Worm (Caenorhabditis elegans): ENCODE data around the gene lap-2.
A peak's percentile ranks its signal among the peaks of the same experiment; 100 is the strongest.

lap-2 gene

ce11 chrV:13043195-13043762, at the start of gene lap-2 (continued):
- TF ChIP-seq ceh-32 (tag; optimal IDR thresholded peaks at IDR 0.05; ENCODE audit: poor library complexity) (no peak), spr-1 (tag; optimal IDR thresholded peaks at IDR 0.05) (no peak), mes-2 (tag; optimal IDR thresholded peaks at IDR 0.05; ENCODE audit: poor library complexity, severe bottlenecking) (peak; percentile 18), nhr-6 (tag; optimal IDR thresholded peaks at IDR 0.05) (peak; percentile 23), zfp-2 (tag; optimal IDR thresholded peaks at IDR 0.05) (no peak), hlh-30 (tag; optimal IDR thresholded peaks at IDR 0.05; ENCODE audit: insufficient read depth) (peak; percentile 39), ztf-11 (tag; optimal IDR thresholded peaks at IDR 0.05) (no peak), nhr-76 (tag; optimal IDR thresholded peaks at IDR 0.05) (no peak), arid-1 (GFP tag; conservative IDR thresholded peaks at IDR 0.05) (no peak), nhr-41 (GFP tag; IDR thresholded peaks at IDR 0.05) (0 out of 2 replicates have a peak, but pooled peaks have one; percentile 13), unc-130 (GFP tag; optimal IDR thresholded peaks at IDR 0.05) (no peak), dve-1 (tag; optimal IDR thresholded peaks at IDR 0.05; ENCODE audit: insufficient read depth) (peak; percentile 85), ceh-28 (tag; optimal IDR thresholded peaks at IDR 0.05) (no peak), rbr-2 (tag; optimal IDR thresholded peaks at IDR 0.05) (no peak), ZK337.2 (GFP tag; IDR thresholded peaks at IDR 0.05) (no peak)

- TF ChIP-seq lsy-2 (tag; optimal IDR thresholded peaks at IDR 0.05) (no peak), T26A8.4 (GFP tag; IDR thresholded peaks at IDR 0.05) (no peak), pha-4 (GFP tag; IDR thresholded peaks at IDR 0.05) (no peak), pha-4 (tag; optimal IDR thresholded peaks at IDR 0.05) (no peak), aha-1 (tag) (peak; percentile 48), nhr-28 (tag; optimal IDR thresholded peaks at IDR 0.05) (peak; percentile 3)
These were observed 48.2 kb upstream of the lap-2 start, which contains the start of gene far-5 for ce11 chrV:12995269-12995668. TSS of gene far-5 (plus strand) at chrV:12995569.

ce11 chrV:12997422-12997821, 46.1 kb upstream of the lap-2 start, which contains the start of gene far-3:
TSS of gene far-3 (minus strand) at chrV:12997522.
- TF ChIP-seq lin-38 (GFP tag; IDR thresholded peaks at IDR 0.05) (no peak), ceh-32 (tag; optimal IDR thresholded peaks at IDR 0.05; ENCODE audit: poor library complexity) (no peak)

ce11 chrV:12999559-12999958, 44.0 kb upstream of the lap-2 start, which contains the start of gene far-4:
TSS of gene far-4 (minus strand) at chrV:12999659.
- no peak for TF ChIP-seq zfp-2 (tag; optimal IDR thresholded peaks at IDR 0.05)
- TF ChIP-seq cey-2 (tag; optimal IDR thresholded peaks at IDR 0.05; ENCODE audit: borderline replicate concordance, insufficient read depth), result no peak
- TF ChIP-seq pqm-1 (tag; optimal IDR thresholded peaks at IDR 0.05), result no peak
- TF ChIP-seq sdz-12 (GFP tag; optimal IDR thresholded peaks at IDR 0.05), result no peak
- no peak for TF ChIP-seq T26A8.4 (GFP tag; IDR thresholded peaks at IDR 0.05)
- TF ChIP-seq lin-38 (GFP tag; IDR thresholded peaks at IDR 0.05), result no peak
- no peak for TF ChIP-seq aha-1 (tag)
- no peak for TF ChIP-seq dmd-6 (GFP tag; IDR thresholded peaks at IDR 0.05)
- TF ChIP-seq zfp-3 (GFP tag; conservative IDR thresholded peaks at IDR 0.05), result no peak

- TF ChIP-seq madf-9 (GFP tag; conservative IDR thresholded peaks at IDR 0.05) (no peak), Y48G9A.11 (GFP tag; IDR thresholded peaks at IDR 0.05) (peak; percentile 70), F49E8.2 (tag; optimal IDR thresholded peaks at IDR 0.05; ENCODE audit: borderline replicate concordance) (peak; percentile 38), lin-13 (GFP tag; optimal IDR thresholded peaks at IDR 0.05) (no peak), unc-130 (GFP tag; optimal IDR thresholded peaks at IDR 0.05) (peak; percentile 73)
These were observed 43.4 kb upstream of the lap-2 start for ce11 chrV:13000068-13000467.
